Worm (Caenorhabditis elegans) whole organism, L2 larva: ENCODE data around the gene Y26E6A.2.

ENCODE experiments used
- elt-3 ChIP-seq: sonication (generic microtip); optimal IDR thresholded peaks from 2 replicates; lab custom pipeline; 2017; ENCODE audit warnings: missing biosample characterization, missing genetic modification characterization
- fos-1 ChIP-seq: fragments of 150-350 bp; optimal IDR thresholded peaks from 2 replicates; lab custom pipeline; 2014; ENCODE audit warnings: missing biosample characterization, missing genetic modification characterization
- lin-39 ChIP-seq: fragments of 150-350 bp; optimal IDR thresholded peaks from 2 replicates; lab custom pipeline; 2014; ENCODE audit warnings: missing biosample characterization, missing genetic modification reagents, missing genetic modification characterization
- mab-5 ChIP-seq: fragments of 150-350 bp; optimal IDR thresholded peaks from 2 replicates; lab custom pipeline; 2014; ENCODE audit warnings: missing biosample characterization, missing genetic modification characterization
- nhr-237 ChIP-seq: fragments of 150-350 bp; optimal IDR thresholded peaks from 2 replicates; lab custom pipeline; 2014; ENCODE audit warnings: missing biosample characterization, missing genetic modification characterization
- sma-3 ChIP-seq: sonication (generic microtip); optimal IDR thresholded peaks from 2 replicates; lab custom pipeline; 2016; ENCODE audit warnings: missing genetic modification reagents, missing genetic modification characterization, missing compliant biosample characterization
- sma-9 ChIP-seq, 2 experiments: fragments of 150-350 bp in 1 of 2; sonication (generic microtip) in 1 of 2; optimal IDR thresholded peaks; 2 replicates each; lab custom pipeline; 2014 to 2016; ENCODE audit warnings: missing genetic modification characterization in 2 of 2, mild to moderate bottlenecking in 1 of 2, missing biosample characterization in 1 of 2, missing compliant biosample characterization in 1 of 2, missing genetic modification reagents in 1 of 2, moderate library complexity in 1 of 2
- unc-39 ChIP-seq: fragments of 150-350 bp; optimal IDR thresholded peaks from 2 replicates; lab custom pipeline; 2014; ENCODE audit warnings: missing biosample characterization, missing genetic modification characterization
- unc-62 ChIP-seq: fragments of 150-350 bp; optimal IDR thresholded peaks from 2 replicates; lab custom pipeline; 2014; ENCODE audit warnings: missing biosample characterization, missing genetic modification reagents, missing genetic modification characterization
- ztf-4 ChIP-seq: fragments of 150-350 bp; optimal IDR thresholded peaks from 2 replicates; lab custom pipeline; 2014; ENCODE audit warnings: missing biosample characterization, missing genetic modification characterization

- TF ChIP-seq mab-5 (tag; lab: Kevin White, UChicago): no peak
- TF ChIP-seq sma-3 (GFP tag; lab: Kevin White, UChicago): no peak
- TF ChIP-seq unc-62 (GFP tag; lab: Kevin White, UChicago): no peak
- no peak for TF ChIP-seq nhr-237 (tag; lab: Kevin White, UChicago)
- peak; percentile 81 for TF ChIP-seq fos-1 (tag; lab: Kevin White, UChicago)
- TF ChIP-seq lin-39 (tag; lab: Kevin White, UChicago): no peak
- no peak for TF ChIP-seq sma-9 (GFP tag; optimal IDR thresholded peaks at IDR 0.05; lab: Kevin White, UChicago)
- no peak for TF ChIP-seq sma-9 (tag; optimal IDR thresholded peaks at IDR 0.05; lab: Kevin White, UChicago)
- no peak for TF ChIP-seq elt-3 (tag; lab: Kevin White, UChicago)
- TF ChIP-seq ztf-4 (tag; lab: Kevin White, UChicago): no peak
- no peak for TF ChIP-seq unc-39
Measured at ce11 chrX:13946693-13947583, 32.7 kb upstream of the Y26E6A.2 start.
